Fruit fly (Drosophila melanogaster): ENCODE measurements around the gene S6k.

S6k gene

dm6 chr3L:5838880-5839279 is 28.1 kb upstream of the S6k start (continued):
- TF ChIP-seq lab (GFP tag; optimal IDR thresholded peaks at IDR 0.05) (no peak), H15 (GFP tag; IDR thresholded peaks at IDR 0.05) (no peak), Nf-YC (tag; optimal IDR thresholded peaks at IDR 0.05) (no peak), so (GFP tag; IDR thresholded peaks at IDR 0.05) (peak; percentile 48; the same call in 1 of the 3 replicates), hbn (GFP tag; IDR thresholded peaks at IDR 0.05; ENCODE audit: partially characterized antibody) (no peak), pnt (GFP tag; optimal IDR thresholded peaks at IDR 0.05) (no peak), Ets97D (GFP tag; optimal IDR thresholded peaks at IDR 0.05) (no peak), CG8290 (GFP tag; optimal IDR thresholded peaks at IDR 0.05) (no peak), CG8290 (tag; optimal IDR thresholded peaks at IDR 0.05) (no peak), CG16779 (GFP tag; IDR thresholded peaks at IDR 0.05) (no peak), Med (GFP tag) (peak; percentile 39), Max (GFP tag; optimal IDR thresholded peaks at IDR 0.05) (no peak), Kr (GFP tag; optimal IDR thresholded peaks at IDR 0.05) (no peak), vvl (GFP tag; IDR thresholded peaks at IDR 0.05) (peak; percentile 16; the same call in 1 of the 2 replicates), CG7372 (GFP tag; IDR thresholded peaks at IDR 0.05) (no peak), GATAe (GFP tag; conservative IDR thresholded peaks at IDR 0.05) (no peak), CG10267 (tag; optimal IDR thresholded peaks at IDR 0.05) (no peak), CG32772 (GFP tag; IDR thresholded peaks at IDR 0.05) (0 out of 2 replicates have a peak, but pooled peaks have one; percentile 29), hth (optimal IDR thresholded peaks at IDR 0.05) (no peak), CG8359 (GFP tag; optimal IDR thresholded peaks at IDR 0.05; ENCODE audit: borderline replicate concordance) (no peak), CG3838 (GFP tag; optimal IDR thresholded peaks at IDR 0.05) (no peak), sd (tag; optimal IDR thresholded peaks at IDR 0.05) (no peak), CHES-1-like (GFP tag; optimal IDR thresholded peaks at IDR 0.05) (no peak)

- no peak for TF ChIP-seq rib (GFP tag; IDR thresholded peaks at IDR 0.05)
- peak; percentile 45 for TF ChIP-seq lmd (GFP tag; IDR thresholded peaks at IDR 0.05)
- TF ChIP-seq gem (tag; optimal IDR thresholded peaks at IDR 0.05) = peak; percentile 8
- TF ChIP-seq tgo (GFP tag; IDR thresholded peaks at IDR 0.05) = 0 out of 3 replicates have a peak, but pooled peaks have one; percentile 14
- no peak for TF ChIP-seq gcm (GFP tag; optimal IDR thresholded peaks at IDR 0.05)
- no peak for TF ChIP-seq CG7839 (tag; optimal IDR thresholded peaks at IDR 0.05)
- TF ChIP-seq CG33213 (GFP tag; optimal IDR thresholded peaks at IDR 0.05) = no peak
- TF ChIP-seq CG13424 (tag; optimal IDR thresholded peaks at IDR 0.05) = peak; percentile 35
- no peak for TF ChIP-seq CG2129 (GFP tag; IDR thresholded peaks at IDR 0.05; ENCODE audit: partially characterized antibody)
- TF ChIP-seq Antp (GFP tag; optimal IDR thresholded peaks at IDR 0.05) = no peak
- no peak for TF ChIP-seq HmgZ (tag; optimal IDR thresholded peaks at IDR 0.05)
- peak; percentile 10 for TF ChIP-seq CoRest (tag; optimal IDR thresholded peaks at IDR 0.05)
- TF ChIP-seq jumu (GFP tag; optimal IDR thresholded peaks at IDR 0.05) = no peak
- peak; percentile 28 for TF ChIP-seq grau (tag; optimal IDR thresholded peaks at IDR 0.05)
- peak; percentile 72; the same call in 2 of the 3 replicates for TF ChIP-seq CG6175 (GFP tag; IDR thresholded peaks at IDR 0.05)
- peak; percentile 51 for TF ChIP-seq row (GFP tag; IDR thresholded peaks at IDR 0.05)
- no peak for TF ChIP-seq knrl (GFP tag; IDR thresholded peaks at IDR 0.05; ENCODE audit: partially characterized antibody)
- peak in 1 of 2 experiments; percentile 22 for TF ChIP-seq Hr51 (GFP tag; optimal IDR thresholded peaks at IDR 0.05)
- peak; percentile 30 for TF ChIP-seq CG2678 (tag; optimal IDR thresholded peaks at IDR 0.05)
- TF ChIP-seq slbo (GFP tag; IDR thresholded peaks at IDR 0.05) = peak; percentile 20; the same call in 1 of the 2 replicates
- TF ChIP-seq CG12744 (GFP tag; optimal IDR thresholded peaks at IDR 0.05) = no peak
- no peak for TF ChIP-seq Vsx1 (GFP tag; optimal IDR thresholded peaks at IDR 0.05)
- TF ChIP-seq CG9437 (GFP tag; optimal IDR thresholded peaks at IDR 0.05) = no peak
- TF ChIP-seq CG10543 (GFP tag; optimal IDR thresholded peaks at IDR 0.05) = peak; percentile 26
- TF ChIP-seq dmrt99B (tag; optimal IDR thresholded peaks at IDR 0.05) = peak; percentile 28
- peak; percentile 23 for TF ChIP-seq Sox102F (GFP tag; optimal IDR thresholded peaks at IDR 0.05)
- TF ChIP-seq jigr1 (GFP tag; IDR thresholded peaks at IDR 0.05) = no peak
- no peak for TF ChIP-seq al (GFP tag; IDR thresholded peaks at IDR 0.05)
- no peak for TF ChIP-seq jing (GFP tag; optimal IDR thresholded peaks at IDR 0.05)
These were observed 27.6 kb upstream of the S6k start for dm6 chr3L:5838295-5838694.

Measured in whole organism, embryonic.